Worm (Caenorhabditis elegans) whole organism, early embryonic: ENCODE results near the gene F54D5.7.

ENCODE experiments used
- B0310.2 ChIP-seq: sonication (generic microtip); optimal IDR thresholded peaks from 2 replicates; lab custom pipeline; 2016; ENCODE audit warnings: mild to moderate bottlenecking, missing genetic modification characterization, missing compliant biosample characterization
- F13C5.2 ChIP-seq: sonication (generic microtip); optimal IDR thresholded peaks from 2 replicates; lab custom pipeline; 2017; ENCODE audit warnings: mild to moderate bottlenecking, missing genetic modification characterization, inconsistent platforms, missing compliant biosample characterization
- aly-1 ChIP-seq: sonication (generic microtip); optimal IDR thresholded peaks from 2 replicates; lab custom pipeline; 2016; ENCODE audit warnings: missing genetic modification characterization, missing compliant biosample characterization
- ama-1 ChIP-seq: fragments of 150-350 bp; optimal IDR thresholded peaks from 2 replicates; lab custom pipeline; 2014
- ceh-36 ChIP-seq: sonication (generic microtip); optimal IDR thresholded peaks from 2 replicates; lab custom pipeline; 2016; ENCODE audit warnings: missing genetic modification characterization, inconsistent platforms, missing compliant biosample characterization
- ets-7 ChIP-seq: sonication (generic microtip); optimal IDR thresholded peaks from 2 replicates; lab custom pipeline; 2016; ENCODE audit warnings: missing genotype, missing genetic modification characterization, missing compliant biosample characterization
- flt-1 ChIP-seq: fragments of 200-800 bp; sonication (Bioruptor generic); IDR thresholded peaks from 2 replicates; pipeline ENCODE4 v1.3.6; 2022; ENCODE audit warnings: missing genetic modification characterization, missing compliant biosample characterization
- hmbx-1 ChIP-seq: sonication (generic microtip); optimal IDR thresholded peaks from 2 replicates; lab custom pipeline; 2016; ENCODE audit warnings: mild to moderate bottlenecking, missing genetic modification characterization, missing compliant biosample characterization
- hmg-4 ChIP-seq: fragments of 200-800 bp; sonication (Bioruptor generic); optimal IDR thresholded peaks from 2 replicates; lab custom pipeline; 2018; ENCODE audit warnings: mild to moderate bottlenecking, missing genetic modification characterization, missing compliant biosample characterization
- hnd-1 ChIP-seq: sonication (generic microtip); optimal IDR thresholded peaks from 2 replicates; lab custom pipeline; 2016; ENCODE audit warnings: missing genetic modification characterization, missing compliant biosample characterization
- sea-1 ChIP-seq: fragments of 200-800 bp; sonication (Bioruptor generic); conservative IDR thresholded peaks from 2 replicates; pipeline ENCODE4 v1.3.6; 2022; ENCODE audit warnings: missing genetic modification characterization, missing compliant biosample characterization
- tbx-37 ChIP-seq: fragments of 200-800 bp; sonication (Bioruptor generic); conservative IDR thresholded peaks from 2 replicates; pipeline ENCODE4 v1.3.6; 2022; ENCODE audit warnings: missing genetic modification reagents, missing genetic modification characterization, missing compliant biosample characterization

DNA sequence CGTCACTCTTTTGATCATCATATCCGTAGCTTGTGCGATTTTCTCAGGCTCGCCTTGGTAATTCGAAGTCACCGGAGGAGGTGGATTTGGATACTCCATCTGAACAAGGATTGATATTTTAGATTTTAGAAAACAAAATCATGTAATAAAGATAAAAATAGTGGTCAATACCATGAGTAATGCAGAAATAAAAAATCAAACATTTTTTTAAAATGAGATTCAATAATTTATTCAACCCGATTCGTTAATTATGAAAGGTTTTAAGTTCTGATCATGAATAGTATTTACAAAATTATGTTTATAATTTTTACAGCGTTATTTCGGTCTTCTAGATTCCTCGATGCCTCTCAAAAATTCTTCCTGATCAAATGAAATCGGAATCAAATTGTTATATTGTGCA is 13.6 kb upstream of the F54D5.7 start, which contains the start of gene mdt-8:
- TF ChIP-seq hnd-1 (tag; lab: Kevin White, UChicago) (no peak), aly-1 (tag; lab: Kevin White, UChicago) (no peak), ama-1 (lab: Kevin White, UChicago) (no peak), flt-1 (GFP tag; lab: Robert Waterston, UW) (no peak), B0310.2 (no peak), sea-1 (no peak), hmg-4 (GFP tag; lab: Kevin White, UChicago) (no peak), ets-7 (tag; lab: Kevin White, UChicago) (no peak), hmbx-1 (no peak), F13C5.2 (tag; lab: Kevin White, UChicago) (no peak), ceh-36 (tag; lab: Kevin White, UChicago) (no peak), tbx-37 (GFP tag; lab: Robert Waterston, UW) (no peak)
